Fruit fly (Drosophila melanogaster): ENCODE measurements around the gene PNUTS.

Gene PNUTS

dm6 chr2L:841708-842107, 28.6 kb upstream of the PNUTS start (continued):
- TF ChIP-seq CG11695 (GFP tag; IDR thresholded peaks at IDR 0.05) (peak; percentile 82), CG34422 (GFP tag; IDR thresholded peaks at IDR 0.05) (peak; percentile 68; the same call in 1 of the 3 replicates), ci (GFP tag; IDR thresholded peaks at IDR 0.05) (peak; percentile 82), CG31365 (tag; optimal IDR thresholded peaks at IDR 0.05) (no peak), CG1024 (GFP tag; IDR thresholded peaks at IDR 0.05) (peak; percentile 76), luna (GFP tag; optimal IDR thresholded peaks at IDR 0.05) (no peak), CG1647 (GFP tag; optimal IDR thresholded peaks at IDR 0.05) (peak; percentile 37), hkb (optimal IDR thresholded peaks at IDR 0.05) (no peak), hkb (GFP tag; IDR thresholded peaks at IDR 0.05) (peak; percentile 87), CG8388 (GFP tag; optimal IDR thresholded peaks at IDR 0.05) (peak; percentile 47), CG1529 (GFP tag; optimal IDR thresholded peaks at IDR 0.05) (peak; percentile 23), ssp (GFP tag; IDR thresholded peaks at IDR 0.05) (peak; percentile 69), crc (GFP tag; optimal IDR thresholded peaks at IDR 0.05) (no peak), en (GFP tag; optimal IDR thresholded peaks at IDR 0.05) (no peak), Jarid2 (GFP tag; optimal IDR thresholded peaks at IDR 0.05) (peak; percentile 4), Lim3 (GFP tag; IDR thresholded peaks at IDR 0.05) (peak; percentile 52; the same call in 1 of the 2 replicates), knrl (GFP tag; IDR thresholded peaks at IDR 0.05; ENCODE audit: partially characterized antibody) (no peak), CG30020 (tag; optimal IDR thresholded peaks at IDR 0.05) (no peak), HmgD (GFP tag; optimal IDR thresholded peaks at IDR 0.05) (no peak), HLH54F (GFP tag; optimal IDR thresholded peaks at IDR 0.05) (peak; percentile 62), corto (GFP tag; optimal IDR thresholded peaks at IDR 0.05) (peak; percentile 79), Hr51 (GFP tag; optimal IDR thresholded peaks at IDR 0.05) (peak; percentile 23 to 55), CG11560 (tag; IDR thresholded peaks at IDR 0.05) (peak; percentile 59; the same call in 1 of the 3 replicates), zfh1 (GFP tag; IDR thresholded peaks at IDR 0.05) (peak; percentile 76), Gsc (GFP tag; IDR thresholded peaks at IDR 0.05) (peak; percentile 31; the same call in 1 of the 2 replicates), pita (GFP tag; optimal IDR thresholded peaks at IDR 0.05) (no peak), D19B (GFP tag; optimal IDR thresholded peaks at IDR 0.05) (peak; percentile 44), Dip3 (GFP tag; optimal IDR thresholded peaks at IDR 0.05) (peak; percentile 83), nerfin-1 (tag; optimal IDR thresholded peaks at IDR 0.05) (no peak), oc (tag; optimal IDR thresholded peaks at IDR 0.05) (peak; percentile 9), CG5245 (GFP tag; optimal IDR thresholded peaks at IDR 0.05) (peak; percentile 38), CG7556 (GFP tag; optimal IDR thresholded peaks at IDR 0.05) (peak; percentile 60), Bteb2 (GFP tag; optimal IDR thresholded peaks at IDR 0.05) (peak; percentile 31), CG18764 (GFP tag; optimal IDR thresholded peaks at IDR 0.05) (peak; percentile 7), CG31388 (GFP tag; optimal IDR thresholded peaks at IDR 0.05) (no peak), CG15514 (GFP tag; optimal IDR thresholded peaks at IDR 0.05) (peak; percentile 64), inv (GFP tag; IDR thresholded peaks at IDR 0.05; ENCODE audit: partially characterized antibody) (no peak), peb (GFP tag; IDR thresholded peaks at IDR 0.05) (0 out of 2 replicates have a peak, but pooled peaks have one; percentile 53), dm (GFP tag; optimal IDR thresholded peaks at IDR 0.05) (peak; percentile 29), Ravus (GFP tag; IDR thresholded peaks at IDR 0.05) (peak; percentile 60), NC2β (GFP tag; optimal IDR thresholded peaks at IDR 0.05) (peak; percentile 50), CG6854 (GFP tag; optimal IDR thresholded peaks at IDR 0.05) (peak; percentile 52), CG12769 (tag; optimal IDR thresholded peaks at IDR 0.05) (peak; percentile 90), dpn (GFP tag; optimal IDR thresholded peaks at IDR 0.05) (peak; percentile 74), Doc3 (GFP tag; IDR thresholded peaks at IDR 0.05; ENCODE audit: partially characterized antibody) (no peak), bowl (GFP tag; IDR thresholded peaks at IDR 0.05) (peak; percentile 52; the same call in 1 of the 2 replicates), ap (GFP tag; IDR thresholded peaks at IDR 0.05) (peak; percentile 51; the same call in 1 of the 2 replicates), Atf-2 (GFP tag; optimal IDR thresholded peaks at IDR 0.05) (peak; percentile 66), CG10654 (GFP tag; optimal IDR thresholded peaks at IDR 0.05) (peak; percentile 43), Awh (GFP tag; IDR thresholded peaks at IDR 0.05) (peak; percentile 68), Sox100B (GFP tag; optimal IDR thresholded peaks at IDR 0.05) (peak; percentile 17)

All from whole organism, embryonic.